Worm (Caenorhabditis elegans): Measurements from ENCODE around the gene F14F7.7.

- TF ChIP-seq rnt-1 (tag; optimal IDR thresholded peaks at IDR 0.05) (no peak), C08G9.2 (tag; optimal IDR thresholded peaks at IDR 0.05) (no peak), tbx-2 (tag; optimal IDR thresholded peaks at IDR 0.05) (no peak), ceh-2 (tag; optimal IDR thresholded peaks at IDR 0.05) (no peak), ets-4 (tag; optimal IDR thresholded peaks at IDR 0.05) (no peak), pqm-1 (tag; optimal IDR thresholded peaks at IDR 0.05) (no peak), unc-3 (GFP tag; conservative IDR thresholded peaks at IDR 0.05) (no peak), unc-3 (tag; optimal IDR thresholded peaks at IDR 0.05) (no peak), pha-4 (tag; optimal IDR thresholded peaks at IDR 0.05) (no peak), madf-2 (tag; optimal IDR thresholded peaks at IDR 0.05) (no peak), fkh-10 (GFP tag; optimal IDR thresholded peaks at IDR 0.05) (no peak), pag-3 (tag; optimal IDR thresholded peaks at IDR 0.05; ENCODE audit: borderline replicate concordance) (no peak)
Observed at ce11 chrIII:13031701-13032100, 997 bp downstream of the F14F7.7 start, which contains the start of gene F14F7.5.

All from whole organism, late embryonic.